Worm (Caenorhabditis elegans) whole organism, young adult: ENCODE data around the gene C03C10.5.
A peak's percentile ranks its signal among the peaks of the same experiment; 100 is the strongest.

Experiments used
- ZK185.1 ChIP-seq: sonication (generic microtip); optimal IDR thresholded peaks from 2 replicates; lab custom pipeline; 2016; ENCODE audit warnings: mild to moderate bottlenecking, missing genetic modification characterization, missing compliant biosample characterization; ENCODE audit not compliant: poor library complexity, severe bottlenecking
- dox-1 ChIP-seq: fragments of 200-800 bp; sonication (Bioruptor generic); IDR thresholded peaks from 2 replicates; pipeline ENCODE4 v1.3.6; 2022; ENCODE audit warnings: missing genetic modification reagents, missing genetic modification characterization, missing compliant biosample characterization
- nfyb-1 ChIP-seq: fragments of 200-800 bp; sonication (Bioruptor generic); IDR thresholded peaks from 2 replicates; pipeline ENCODE4 v1.3.6; 2022; ENCODE audit warnings: missing genetic modification reagents, missing genetic modification characterization, missing compliant biosample characterization
- pbrm-1 ChIP-seq: fragments of 200-800 bp; sonication (Bioruptor generic); IDR thresholded peaks from 2 replicates; pipeline ENCODE4 v1.3.6; 2022; ENCODE audit warnings: missing genetic modification reagents, missing genetic modification characterization, missing compliant biosample characterization
- pha-4 ChIP-seq: fragments of 150-350 bp; sonication (generic microtip); optimal IDR thresholded peaks from 2 replicates; lab custom pipeline; 2014; ENCODE audit warnings: missing biosample characterization, missing genetic modification reagents, missing genetic modification characterization
- snpc-3.4 ChIP-seq: sonication (generic microtip); optimal IDR thresholded peaks from 2 replicates; lab custom pipeline; 2017; ENCODE audit warnings: missing genetic modification characterization, mild to moderate bottlenecking, missing compliant biosample characterization, antibody characterized with exemption, moderate library complexity, missing genotype, missing genetic modification reagents
- ztf-26 ChIP-seq: sonication (generic microtip); optimal IDR thresholded peaks from 2 replicates; lab custom pipeline; 2017; ENCODE audit warnings: missing genetic modification characterization, missing compliant biosample characterization

DNA sequence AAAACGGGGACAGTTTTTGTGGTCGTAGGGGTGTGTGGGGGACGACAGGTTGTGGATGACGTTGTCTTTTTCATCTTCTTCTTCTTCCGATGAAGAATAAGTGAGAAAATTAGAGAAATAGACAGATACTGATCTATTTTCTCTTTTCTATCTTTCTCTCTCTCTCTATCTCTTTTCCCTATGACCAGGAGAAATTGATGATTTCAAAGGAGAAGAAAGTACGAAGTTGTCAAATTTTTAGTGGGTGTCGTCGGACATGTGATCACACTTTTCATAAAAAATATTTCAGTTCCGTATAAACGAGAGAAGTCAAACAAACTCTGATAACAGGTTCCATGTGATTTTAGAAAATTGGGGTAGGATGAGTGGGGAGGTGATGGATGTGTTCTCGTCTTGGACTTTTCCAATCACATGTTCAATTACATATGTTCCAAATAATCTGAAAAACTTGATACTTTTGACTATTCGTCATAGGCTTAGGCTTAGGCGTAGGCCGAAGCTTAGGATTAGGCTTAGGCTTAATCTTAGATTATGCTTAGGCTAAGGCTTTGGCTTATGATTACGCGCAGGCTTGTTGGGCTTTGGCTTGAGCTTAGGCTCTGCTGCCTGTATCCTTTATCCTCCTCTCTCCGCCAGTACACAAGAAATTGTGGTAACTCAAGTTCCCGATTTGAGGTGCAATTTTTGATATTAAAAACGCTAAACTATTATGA, 8.1 kb upstream of the C03C10.5 start:
- peak; percentile 4 for TF ChIP-seq ZK185.1 (tag; lab: Kevin White, UChicago)
- no peak for TF ChIP-seq snpc-3.4
- TF ChIP-seq pha-4 = no peak
- no peak for TF ChIP-seq dox-1 (GFP tag; lab: Robert Waterston, UW)
- peak; percentile 78 for TF ChIP-seq ztf-26 (tag; lab: Kevin White, UChicago)
- TF ChIP-seq nfyb-1 (GFP tag; lab: Robert Waterston, UW) = 0 out of 2 replicates have a peak, but pooled peaks have one; percentile 45
- no peak for TF ChIP-seq pbrm-1 (GFP tag; lab: Robert Waterston, UW)
